Fruit fly (Drosophila melanogaster): ENCODE data around the gene Acox3.

The Acox3 gene

dm6 chr2L:6494405-6494816 is 46.2 kb upstream of the Acox3 start, which contains the start of gene CG9547 (continued):
- TF ChIP-seq ssp (GFP tag; IDR thresholded peaks at IDR 0.05) (no peak), shn (GFP tag; optimal IDR thresholded peaks at IDR 0.05) (no peak), CG12155 (GFP tag; optimal IDR thresholded peaks at IDR 0.05) (peak; percentile 84), unpg (GFP tag; optimal IDR thresholded peaks at IDR 0.05) (peak; percentile 8), amos (GFP tag; IDR thresholded peaks at IDR 0.05; ENCODE audit: partially characterized antibody) (peak; percentile 45; the same call in 1 of the 2 replicates), lbe (GFP tag; optimal IDR thresholded peaks at IDR 0.05) (peak; percentile 55), CG32772 (GFP tag; IDR thresholded peaks at IDR 0.05) (no peak), CG10979 (tag; optimal IDR thresholded peaks at IDR 0.05) (no peak), slou (GFP tag; optimal IDR thresholded peaks at IDR 0.05) (no peak), ftz-f1 (GFP tag; optimal IDR thresholded peaks at IDR 0.05) (peak; percentile 25), Hey (tag; optimal IDR thresholded peaks at IDR 0.05) (peak; percentile 48), CG8924 (tag; optimal IDR thresholded peaks at IDR 0.05) (peak; percentile 10), CG14050 (GFP tag; IDR thresholded peaks at IDR 0.05) (no peak), rib (GFP tag; IDR thresholded peaks at IDR 0.05) (peak; percentile 80; the same call in 1 of the 2 replicates), crol (GFP tag; IDR thresholded peaks at IDR 0.05) (no peak), tll (GFP tag; optimal IDR thresholded peaks at IDR 0.05) (no peak), klu (GFP tag; IDR thresholded peaks at IDR 0.05) (no peak), nom (GFP tag; optimal IDR thresholded peaks at IDR 0.05) (peak; percentile 48), CG6854 (GFP tag; optimal IDR thresholded peaks at IDR 0.05) (peak; percentile 38), z (GFP tag; IDR thresholded peaks at IDR 0.05) (no peak), sug (tag; optimal IDR thresholded peaks at IDR 0.05) (peak; percentile 100), Scr (GFP tag; IDR thresholded peaks at IDR 0.05; ENCODE audit: partially characterized antibody) (0 out of 2 replicates have a peak, but pooled peaks have one; percentile 16), kay (GFP tag; optimal IDR thresholded peaks at IDR 0.05) (no peak), bcd (GFP tag; optimal IDR thresholded peaks at IDR 0.05) (no peak), salm (tag; optimal IDR thresholded peaks at IDR 0.05) (peak; percentile 22), HmgZ (tag; optimal IDR thresholded peaks at IDR 0.05) (peak; percentile 20), grau (tag; optimal IDR thresholded peaks at IDR 0.05) (peak; percentile 3), NFAT (GFP tag; IDR thresholded peaks at IDR 0.05) (peak; percentile 22; the same call in 1 of the 2 replicates), gce (GFP tag; IDR thresholded peaks at IDR 0.05) (no peak), pnt (GFP tag; optimal IDR thresholded peaks at IDR 0.05) (no peak), Meics (GFP tag; optimal IDR thresholded peaks at IDR 0.05) (peak; percentile 29), Dip2 (GFP tag; IDR thresholded peaks at IDR 0.05) (no peak), sc (optimal IDR thresholded peaks at IDR 0.05) (no peak), sc (GFP tag; optimal IDR thresholded peaks at IDR 0.05) (no peak), PHDP (tag; optimal IDR thresholded peaks at IDR 0.05) (peak; percentile 44), run (tag; optimal IDR thresholded peaks at IDR 0.05) (peak; percentile 54), schlank (tag; optimal IDR thresholded peaks at IDR 0.05) (no peak), CG3065 (GFP tag; optimal IDR thresholded peaks at IDR 0.05) (no peak), CG5180 (GFP tag; optimal IDR thresholded peaks at IDR 0.05) (peak; percentile 39), chinmo (GFP tag; IDR thresholded peaks at IDR 0.05; ENCODE audit: partially characterized antibody) (peak; percentile 77; the same call in 2 of the 4 replicates), Fer3 (tag; optimal IDR thresholded peaks at IDR 0.05) (peak; percentile 9), unc-4 (GFP tag; IDR thresholded peaks at IDR 0.05; ENCODE audit: partially characterized antibody) (peak; percentile 46), CG10267 (tag; optimal IDR thresholded peaks at IDR 0.05) (no peak), CG4282 (GFP tag; optimal IDR thresholded peaks at IDR 0.05) (no peak), CG43689 (GFP tag; IDR thresholded peaks at IDR 0.05) (no peak), cwo (GFP tag; optimal IDR thresholded peaks at IDR 0.05) (peak; percentile 26)

Data from whole organism, embryonic.